Worm (Caenorhabditis elegans) whole organism, late embryonic: ENCODE data around the gene str-173.

Experiments used
- C08G9.2 ChIP-seq: sonication (generic microtip); optimal IDR thresholded peaks from 2 replicates; lab custom pipeline; 2016; ENCODE audit warnings: mild to moderate bottlenecking, missing genetic modification characterization, moderate library complexity, missing compliant biosample characterization
- C38D4.7 ChIP-seq: fragments of 200-800 bp; sonication (Bioruptor generic); optimal IDR thresholded peaks from 2 replicates; lab custom pipeline; 2018; ENCODE audit warnings: mild to moderate bottlenecking, missing genetic modification characterization, moderate library complexity, missing compliant biosample characterization
- F13H6.1 ChIP-seq: sonication (generic microtip); optimal IDR thresholded peaks from 2 replicates; lab custom pipeline; 2016; ENCODE audit warnings: missing genetic modification characterization, missing compliant biosample characterization
- K02D7.2 ChIP-seq: sonication (generic microtip); optimal IDR thresholded peaks from 2 replicates; lab custom pipeline; 2017; ENCODE audit warnings: mild to moderate bottlenecking, missing genetic modification characterization, missing compliant biosample characterization
- K09A11.1 ChIP-seq: sonication (generic microtip); optimal IDR thresholded peaks from 2 replicates; lab custom pipeline; 2017; ENCODE audit warnings: antibody characterized with exemption, mild to moderate bottlenecking, missing genetic modification characterization, missing compliant biosample characterization; ENCODE audit not compliant: insufficient read depth
- T23F11.4 ChIP-seq: fragments of 200-800 bp; sonication (Bioruptor generic); optimal IDR thresholded peaks from 2 replicates; lab custom pipeline; 2018; ENCODE audit warnings: mild to moderate bottlenecking, missing genetic modification characterization, missing compliant biosample characterization
- ahr-1 ChIP-seq: sonication (generic microtip); optimal IDR thresholded peaks from 2 replicates; lab custom pipeline; 2016; ENCODE audit warnings: missing genetic modification characterization, missing compliant biosample characterization
- ceh-18 ChIP-seq: sonication (generic microtip); optimal IDR thresholded peaks from 2 replicates; lab custom pipeline; 2016; ENCODE audit warnings: missing genetic modification characterization, missing compliant biosample characterization
- ceh-19 ChIP-seq: fragments of 200-800 bp; sonication (Bioruptor generic); optimal IDR thresholded peaks from 2 replicates; lab custom pipeline; 2018; ENCODE audit warnings: mild to moderate bottlenecking, missing genetic modification characterization, missing compliant biosample characterization
- ceh-2 ChIP-seq: sonication (generic microtip); optimal IDR thresholded peaks from 2 replicates; lab custom pipeline; 2016; ENCODE audit warnings: missing genotype, missing genetic modification characterization, missing compliant biosample characterization
- ceh-34 ChIP-seq: sonication (generic microtip); optimal IDR thresholded peaks from 2 replicates; lab custom pipeline; 2016; ENCODE audit warnings: mild to moderate bottlenecking, missing genetic modification characterization, missing compliant biosample characterization
- ceh-45 ChIP-seq: fragments of 200-800 bp; sonication (Bioruptor generic); IDR thresholded peaks from 2 replicates; pipeline ENCODE4 v1.3.6; 2022; ENCODE audit warnings: missing genetic modification reagents, missing genetic modification characterization, missing compliant biosample characterization
- ceh-48 ChIP-seq: sonication (generic microtip); optimal IDR thresholded peaks from 2 replicates; lab custom pipeline; 2016; ENCODE audit warnings: missing genetic modification characterization, inconsistent platforms, missing compliant biosample characterization
- ceh-6 ChIP-seq: fragments of 200-800 bp; sonication (Bioruptor generic); optimal IDR thresholded peaks from 2 replicates; lab custom pipeline; 2018; ENCODE audit warnings: mild to moderate bottlenecking, missing genetic modification characterization, missing compliant biosample characterization
- ceh-9 ChIP-seq: sonication (generic microtip); optimal IDR thresholded peaks from 2 replicates; lab custom pipeline; 2016; ENCODE audit warnings: mild to moderate bottlenecking, missing genetic modification characterization, inconsistent platforms, missing compliant biosample characterization
- che-1 ChIP-seq: sonication (generic microtip); optimal IDR thresholded peaks from 2 replicates; lab custom pipeline; 2016; ENCODE audit warnings: mild to moderate bottlenecking, missing genetic modification characterization, missing compliant biosample characterization
- dmd-4 ChIP-seq: sonication (generic microtip); optimal IDR thresholded peaks from 2 replicates; lab custom pipeline; 2016; ENCODE audit warnings: borderline replicate concordance, missing genetic modification characterization, missing compliant biosample characterization
- dve-1 ChIP-seq: sonication (generic microtip); optimal IDR thresholded peaks from 2 replicates; lab custom pipeline; 2017; ENCODE audit warnings: antibody characterized with exemption, mild to moderate bottlenecking, missing genetic modification characterization, missing compliant biosample characterization
- elt-4 ChIP-seq: sonication (generic microtip); optimal IDR thresholded peaks from 2 replicates; lab custom pipeline; 2016; ENCODE audit warnings: missing genetic modification characterization, missing compliant biosample characterization
- ets-4 ChIP-seq: sonication (generic microtip); optimal IDR thresholded peaks from 2 replicates; lab custom pipeline; 2016; ENCODE audit warnings: missing genetic modification characterization, missing compliant biosample characterization
- fax-1 ChIP-seq: sonication (generic microtip); optimal IDR thresholded peaks from 2 replicates; lab custom pipeline; 2016; ENCODE audit warnings: missing genotype, missing genetic modification characterization, missing compliant biosample characterization
- hlh-15 ChIP-seq: sonication (generic microtip); optimal IDR thresholded peaks from 2 replicates; lab custom pipeline; 2016; ENCODE audit warnings: missing genetic modification characterization, missing compliant biosample characterization
- hlh-30 ChIP-seq: sonication (generic microtip); optimal IDR thresholded peaks from 2 replicates; lab custom pipeline; 2017; ENCODE audit warnings: antibody characterized with exemption, missing genetic modification characterization, missing compliant biosample characterization; ENCODE audit not compliant: insufficient read depth
- hlh-8 ChIP-seq: sonication (generic microtip); optimal IDR thresholded peaks from 2 replicates; lab custom pipeline; 2016; ENCODE audit warnings: missing genotype, missing genetic modification characterization, missing compliant biosample characterization
- lim-6 ChIP-seq: sonication (generic microtip); optimal IDR thresholded peaks from 2 replicates; lab custom pipeline; 2016; ENCODE audit warnings: missing genetic modification characterization, missing compliant biosample characterization
- mec-3 ChIP-seq: sonication (generic microtip); optimal IDR thresholded peaks from 2 replicates; lab custom pipeline; 2016; ENCODE audit warnings: borderline replicate concordance, missing genetic modification characterization, missing compliant biosample characterization
- pha-4 ChIP-seq: fragments of 150-350 bp; optimal IDR thresholded peaks from 2 replicates; lab custom pipeline; 2018; ENCODE audit warnings: missing biosample characterization, missing genetic modification reagents, missing genetic modification characterization
- pros-1 ChIP-seq: fragments of 150-350 bp; optimal IDR thresholded peaks from 2 replicates; lab custom pipeline; 2014; ENCODE audit warnings: missing biosample characterization, missing genetic modification reagents, missing genetic modification characterization
- ref-2 ChIP-seq: sonication (generic microtip); optimal IDR thresholded peaks from 2 replicates; lab custom pipeline; 2016; ENCODE audit warnings: missing genetic modification characterization, missing compliant biosample characterization
- rnt-1 ChIP-seq: sonication (generic microtip); optimal IDR thresholded peaks from 2 replicates; lab custom pipeline; 2016; ENCODE audit warnings: missing genetic modification characterization, missing compliant biosample characterization
- sdc-2 ChIP-seq: sonication (generic microtip); optimal IDR thresholded peaks from 2 replicates; lab custom pipeline; 2016; ENCODE audit warnings: missing genotype, missing genetic modification characterization, missing compliant biosample characterization
- syd-9 ChIP-seq: sonication (generic microtip); optimal IDR thresholded peaks from 2 replicates; lab custom pipeline; 2016; ENCODE audit warnings: mild to moderate bottlenecking, missing genetic modification characterization, moderate library complexity, missing compliant biosample characterization
- tbx-2 ChIP-seq: sonication (generic microtip); optimal IDR thresholded peaks from 2 replicates; lab custom pipeline; 2016; ENCODE audit warnings: missing genetic modification characterization, missing compliant biosample characterization
- unc-3 ChIP-seq, 2 experiments: fragments of 200-800 bp in 1 of 2; sonication (Bioruptor generic) in 1 of 2; sonication (generic microtip) in 1 of 2; conservative IDR thresholded peaks in 1 of 2; optimal IDR thresholded peaks in 1 of 2; 2 replicates each; pipeline versions ENCODE4 v1.3.6 to Lab custom; 2016 to 2022; ENCODE audit warnings: missing compliant biosample characterization in 2 of 2, missing genetic modification characterization in 2 of 2, missing genetic modification reagents in 1 of 2
- unc-55 ChIP-seq: sonication (generic microtip); optimal IDR thresholded peaks from 2 replicates; lab custom pipeline; 2017; ENCODE audit warnings: missing biosample characterization, missing genetic modification reagents, missing genetic modification characterization
- zip-5 ChIP-seq: sonication (generic microtip); optimal IDR thresholded peaks from 2 replicates; lab custom pipeline; 2016; ENCODE audit warnings: missing genetic modification characterization, missing compliant biosample characterization
- ztf-16 ChIP-seq: sonication (generic microtip); optimal IDR thresholded peaks from 2 replicates; lab custom pipeline; 2017; ENCODE audit warnings: missing genetic modification characterization, missing compliant biosample characterization

Gene str-173

DNA sequence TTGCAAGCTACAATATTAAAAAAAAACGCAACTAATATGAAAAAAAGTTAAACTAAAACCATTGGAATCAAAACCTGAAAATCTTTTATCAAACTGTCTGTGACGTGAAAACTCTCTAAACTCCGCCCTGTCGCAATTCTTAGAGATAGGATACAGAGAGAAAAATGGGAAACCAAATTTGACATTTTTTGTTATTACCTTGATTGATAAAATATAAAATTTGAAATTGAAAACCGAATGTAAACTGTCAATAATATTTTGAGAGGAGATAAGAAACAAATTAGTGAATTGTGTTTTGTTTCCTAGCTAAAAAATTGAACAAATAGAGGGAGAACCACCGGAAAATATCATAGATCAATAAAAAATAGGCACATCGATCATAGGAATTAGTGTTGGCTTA is 39.7 kb upstream of the str-173 start:
- TF ChIP-seq sdc-2 (tag; lab: Kevin White, UChicago) (no peak), hlh-15 (tag; lab: Kevin White, UChicago) (no peak), zip-5 (tag; lab: Kevin White, UChicago) (no peak), ceh-18 (no peak), ceh-45 (GFP tag; lab: Robert Waterston, UW) (no peak), mec-3 (tag; lab: Kevin White, UChicago) (no peak), ets-4 (no peak), C38D4.7 (GFP tag; lab: Kevin White, UChicago) (no peak), K02D7.2 (tag; lab: Kevin White, UChicago) (no peak)

DNA sequence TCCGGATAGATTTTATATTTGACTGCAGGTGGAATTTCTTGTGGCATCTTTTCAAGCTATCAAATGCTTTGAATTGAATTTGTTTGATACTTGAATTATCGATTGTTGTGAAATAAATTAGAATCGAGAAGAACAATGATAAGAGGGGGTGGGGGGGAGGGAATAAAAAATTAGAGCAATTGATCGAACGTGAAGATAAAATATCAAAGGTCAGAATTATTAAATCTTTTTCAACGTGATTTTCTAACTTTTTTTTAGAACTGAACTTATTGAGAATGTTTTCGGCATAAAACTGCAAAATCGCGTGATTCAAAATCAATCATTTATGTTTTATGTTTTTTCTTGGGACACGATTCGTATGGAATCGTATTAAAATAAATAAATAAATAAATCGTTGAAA is 34.4 kb upstream of the str-173 start, which contains the start of gene mpz-4:
Gene mpz-4 (minus strand): TSS at position 101 of the 400 bp plus-strand sequence.
- no peak for TF ChIP-seq pha-4 (tag; lab: Kevin White, UChicago)
- no peak for TF ChIP-seq C08G9.2 (tag; lab: Kevin White, UChicago)
- no peak for TF ChIP-seq T23F11.4 (GFP tag; lab: Kevin White, UChicago)
- TF ChIP-seq ceh-2 (tag; lab: Kevin White, UChicago), result no peak
- no peak for TF ChIP-seq ztf-16 (tag; lab: Kevin White, UChicago)
- TF ChIP-seq hlh-15 (tag; lab: Kevin White, UChicago), result no peak
- TF ChIP-seq, all 69 proteins: peak for 0

DNA sequence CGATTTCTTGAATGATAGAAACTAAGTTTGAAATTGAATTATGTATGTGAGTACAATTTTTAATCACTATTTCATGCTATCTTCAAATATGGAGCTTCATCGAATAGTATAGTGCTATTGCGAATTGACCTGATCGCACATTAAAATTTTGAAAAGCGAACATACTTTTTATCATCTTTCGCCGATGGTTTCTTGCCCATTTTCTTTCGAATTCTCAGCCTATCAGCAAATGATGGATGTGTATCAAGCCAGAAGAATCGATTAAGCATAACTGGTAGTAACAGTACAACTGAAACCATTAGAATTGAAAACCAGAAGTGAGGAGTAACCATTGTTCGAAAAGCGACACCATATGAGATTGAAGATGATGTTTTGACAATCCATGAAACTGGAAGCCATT is 31.9 kb upstream of the str-173 start:
- TF ChIP-seq C08G9.2 (tag; lab: Kevin White, UChicago) (no peak), dve-1 (tag; lab: Kevin White, UChicago) (no peak), tbx-2 (tag; lab: Kevin White, UChicago) (no peak), unc-55 (GFP tag; lab: Kevin White, UChicago) (no peak), ceh-19 (GFP tag; lab: Kevin White, UChicago) (no peak), K09A11.1 (tag; lab: Kevin White, UChicago) (no peak), ceh-48 (tag; lab: Kevin White, UChicago) (no peak), ref-2 (tag; lab: Kevin White, UChicago) (no peak)

DNA sequence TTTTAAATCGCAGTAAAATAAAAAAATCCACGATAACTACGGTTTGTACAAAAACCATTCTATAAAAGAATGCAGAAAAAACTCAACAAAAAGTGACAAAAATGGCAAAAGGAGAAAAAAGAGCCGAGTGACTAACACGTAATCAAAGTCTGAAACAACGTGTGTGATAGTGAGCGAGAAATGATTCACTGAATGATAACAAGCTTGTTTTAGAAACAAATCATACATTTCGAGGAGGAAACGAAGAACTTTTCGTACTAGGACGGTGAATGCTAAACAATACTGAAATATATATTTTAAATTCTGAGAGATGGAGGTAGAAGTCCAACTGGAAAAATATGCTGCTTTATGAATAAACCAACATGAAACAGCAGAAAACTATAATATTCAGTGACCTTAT is 19.5 kb upstream of the str-173 start:
- no peak for TF ChIP-seq ceh-19 (GFP tag; lab: Kevin White, UChicago)
- no peak for TF ChIP-seq ceh-6
- no peak for TF ChIP-seq unc-55 (GFP tag; lab: Kevin White, UChicago)
- no peak for TF ChIP-seq che-1 (tag; lab: Kevin White, UChicago)
- no peak for TF ChIP-seq syd-9 (tag; lab: Kevin White, UChicago)
- TF ChIP-seq C08G9.2 (tag; lab: Kevin White, UChicago), result no peak
- no peak for TF ChIP-seq unc-3 (GFP tag; conservative IDR thresholded peaks at IDR 0.05; lab: Robert Waterston, UW)
- no peak for TF ChIP-seq unc-3 (tag; optimal IDR thresholded peaks at IDR 0.05; lab: Kevin White, UChicago)
- no peak for TF ChIP-seq F13H6.1 (tag; lab: Kevin White, UChicago)
- no peak for TF ChIP-seq ceh-34 (tag; lab: Kevin White, UChicago)
- TF ChIP-seq ets-4, result no peak
- TF ChIP-seq, all 69 proteins: peak for 0

DNA sequence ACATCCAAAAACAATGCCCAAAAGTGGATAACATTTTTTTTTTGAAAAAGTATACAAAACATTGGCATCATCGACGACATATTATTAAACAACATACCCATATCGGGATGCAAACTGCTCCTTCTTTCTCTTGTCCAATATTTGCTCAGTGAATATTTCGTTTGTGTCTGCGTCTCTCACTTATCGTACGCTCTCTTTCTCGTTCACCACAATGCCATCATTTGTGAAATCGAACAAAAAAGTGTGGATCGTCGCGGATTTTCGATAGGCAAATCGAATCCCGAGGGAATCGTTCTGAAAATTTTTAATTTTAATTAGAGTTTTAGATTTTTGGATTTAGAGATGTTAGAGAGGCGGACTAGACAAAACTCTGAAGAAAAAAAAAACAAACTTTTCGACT is 14.8 kb upstream of the str-173 start, which contains the start of gene tat-2:
Gene tat-2 (minus strand): TSS at position 101 of the 400 bp plus-strand sequence.
- no peak for TF ChIP-seq C08G9.2 (tag; lab: Kevin White, UChicago)
- TF ChIP-seq fax-1 (tag; lab: Kevin White, UChicago), result no peak
- no peak for TF ChIP-seq hlh-15 (tag; lab: Kevin White, UChicago)
- TF ChIP-seq hlh-30, result no peak
- TF ChIP-seq che-1 (tag; lab: Kevin White, UChicago), result no peak
- no peak for TF ChIP-seq lim-6 (tag; lab: Kevin White, UChicago)
- no peak for TF ChIP-seq K09A11.1 (tag; lab: Kevin White, UChicago)
- no peak for TF ChIP-seq mec-3 (tag; lab: Kevin White, UChicago)
- TF ChIP-seq ahr-1 (tag; lab: Kevin White, UChicago), result no peak
- no peak for TF ChIP-seq hlh-8 (tag; lab: Kevin White, UChicago)
- TF ChIP-seq tbx-2 (tag; lab: Kevin White, UChicago), result no peak
- no peak for TF ChIP-seq unc-55 (GFP tag; lab: Kevin White, UChicago)
- TF ChIP-seq elt-4 (tag; lab: Kevin White, UChicago), result no peak
- no peak for TF ChIP-seq dmd-4 (tag; lab: Kevin White, UChicago)
- TF ChIP-seq ceh-6, result no peak
- TF ChIP-seq pros-1, result no peak
- TF ChIP-seq ceh-9 (tag; lab: Kevin White, UChicago), result no peak
- no peak for TF ChIP-seq zip-5 (tag; lab: Kevin White, UChicago)
- no peak for TF ChIP-seq rnt-1 (tag; lab: Kevin White, UChicago)
